Worm (Caenorhabditis elegans): ENCODE measurements around the gene F53E4.2.

DNA sequence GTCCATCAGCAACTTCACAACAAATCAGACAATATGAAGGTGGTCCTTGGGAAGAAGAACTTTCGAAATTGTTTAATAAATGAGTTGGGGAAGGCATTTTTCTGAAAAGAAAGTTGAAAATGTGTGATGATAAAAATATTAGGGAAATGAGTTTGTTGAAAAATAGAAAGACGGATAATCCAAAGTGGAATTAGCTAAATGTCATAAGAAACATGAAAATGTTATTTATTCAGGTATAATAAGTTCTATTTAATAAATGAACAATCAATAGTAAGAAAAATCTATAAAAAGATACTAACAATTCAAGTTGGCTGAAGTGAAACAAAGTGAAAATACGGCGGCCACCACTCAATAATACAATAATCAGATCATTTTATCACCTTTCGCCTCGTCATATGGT is 48.0 kb downstream of the F53E4.2 start, which contains the start of gene nhr-53:
- TF ChIP-seq ztf-11 (tag; optimal IDR thresholded peaks at IDR 0.05): no peak
- TF ChIP-seq zip-8 (tag; optimal IDR thresholded peaks at IDR 0.05): no peak
- no peak for TF ChIP-seq lin-13 (tag; optimal IDR thresholded peaks at IDR 0.05)
- TF ChIP-seq elt-3 (tag; optimal IDR thresholded peaks at IDR 0.05): no peak
- no peak for TF ChIP-seq sptf-1 (tag; optimal IDR thresholded peaks at IDR 0.05)
- no peak for TF ChIP-seq blmp-1 (tag; optimal IDR thresholded peaks at IDR 0.05)
- no peak for TF ChIP-seq nhr-237 (tag; optimal IDR thresholded peaks at IDR 0.05)
- TF ChIP-seq pha-4 (tag; optimal IDR thresholded peaks at IDR 0.05): no peak
- no peak for TF ChIP-seq lsy-2 (tag; optimal IDR thresholded peaks at IDR 0.05)
- no peak for TF ChIP-seq cnd-1 (tag; optimal IDR thresholded peaks at IDR 0.05)
